Worm (Caenorhabditis elegans) whole organism, mixed stage, embryonic: ENCODE data around the gene elt-1.

ENCODE experiments used
- cnd-1 ChIP-seq: fragments of 200-800 bp; sonication (Bioruptor generic); optimal IDR thresholded peaks from 2 replicates; lab custom pipeline; 2018; ENCODE audit warnings: mild to moderate bottlenecking, missing genetic modification characterization, missing compliant biosample characterization
- elt-3 ChIP-seq: fragments of 150-350 bp; optimal IDR thresholded peaks from 2 replicates; lab custom pipeline; 2014; ENCODE audit warnings: missing biosample characterization, missing genetic modification characterization
- lin-13 ChIP-seq: fragments of 150-350 bp; optimal IDR thresholded peaks from 2 replicates; lab custom pipeline; 2014; ENCODE audit warnings: missing biosample characterization, missing genetic modification characterization
- lsy-2 ChIP-seq: fragments of 150-350 bp; optimal IDR thresholded peaks from 2 replicates; lab custom pipeline; 2014; ENCODE audit warnings: missing biosample characterization, missing genetic modification characterization
- nhr-12 ChIP-seq: fragments of 150-350 bp; optimal IDR thresholded peaks from 2 replicates; lab custom pipeline; 2014; ENCODE audit warnings: missing biosample characterization, missing genetic modification characterization
- nhr-76 ChIP-seq: sonication (generic microtip); optimal IDR thresholded peaks from 2 replicates; lab custom pipeline; 2017; ENCODE audit warnings: missing biosample characterization, missing genetic modification characterization
- snpc-4 ChIP-seq: fragments of 150-350 bp; optimal IDR thresholded peaks from 2 replicates; lab custom pipeline; 2014; ENCODE audit warnings: missing biosample characterization, missing genetic modification characterization
- unc-39 ChIP-seq: fragments of 150-350 bp; optimal IDR thresholded peaks from 2 replicates; lab custom pipeline; 2014; ENCODE audit warnings: missing biosample characterization, missing genetic modification characterization
- unc-62 ChIP-seq: fragments of 150-350 bp; optimal IDR thresholded peaks from 2 replicates; lab custom pipeline; 2014; ENCODE audit warnings: missing biosample characterization, missing genetic modification reagents, missing genetic modification characterization
- ztf-11 ChIP-seq: fragments of 150-350 bp; optimal IDR thresholded peaks from 2 replicates; lab custom pipeline; 2014; ENCODE audit warnings: missing biosample characterization, missing genetic modification characterization

DNA sequence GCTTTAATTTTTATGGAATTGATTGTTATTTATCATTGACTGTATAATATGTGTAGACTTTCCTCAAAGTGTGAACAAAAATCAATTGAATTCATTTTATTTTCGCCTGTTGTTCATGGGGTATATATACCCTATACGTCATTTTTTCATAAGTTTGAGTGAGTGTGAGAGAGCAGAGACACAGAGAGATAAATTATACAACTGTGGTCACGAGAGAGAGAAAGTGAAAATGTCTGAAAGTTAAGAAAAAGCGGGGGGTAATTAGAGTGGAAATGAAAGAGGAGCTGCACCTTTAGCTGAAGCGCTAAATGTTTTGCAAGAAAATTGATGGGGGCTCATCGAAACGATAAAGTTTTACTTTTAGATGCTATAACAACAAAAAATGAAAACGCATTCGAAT lies 11.0 kb downstream of the elt-1 start:
- TF ChIP-seq unc-39 (tag; lab: Kevin White, UChicago) (no peak), elt-3 (tag; lab: Kevin White, UChicago) (no peak), cnd-1 (tag; lab: Kevin White, UChicago) (no peak), unc-62 (GFP tag; lab: Kevin White, UChicago) (no peak), nhr-12 (tag; lab: Kevin White, UChicago) (no peak), nhr-76 (tag; lab: Kevin White, UChicago) (no peak), ztf-11 (tag; lab: Kevin White, UChicago) (no peak), lsy-2 (tag; lab: Kevin White, UChicago) (no peak), lin-13 (tag; lab: Kevin White, UChicago) (no peak), snpc-4 (tag; lab: Kevin White, UChicago) (no peak)
